Fruit fly (Drosophila melanogaster): Measurements from ENCODE around the gene CG14891.

The CG14891 gene

DNA sequence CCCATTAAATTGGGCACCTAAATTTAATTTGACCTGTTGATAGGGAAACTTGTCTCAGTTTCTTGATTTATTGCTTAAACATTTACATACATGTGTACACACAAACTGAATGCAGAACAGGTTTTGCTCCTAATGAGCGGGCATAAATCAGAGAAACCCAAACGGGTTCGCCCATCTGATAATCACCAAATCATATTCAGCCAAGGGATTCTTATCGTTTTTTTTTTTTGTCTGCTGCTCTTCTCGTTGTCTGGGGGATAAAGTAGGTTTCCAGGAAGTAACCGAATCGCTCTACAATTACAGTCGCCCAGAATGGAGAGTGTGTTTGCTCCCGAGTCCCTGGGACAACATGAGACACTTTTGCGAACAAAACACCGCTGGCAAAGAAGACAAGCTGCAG is 25.6 kb upstream of the CG14891 start (continued):
- no peak for TF ChIP-seq Sox100B (GFP tag; optimal IDR thresholded peaks at IDR 0.05)
- no peak for TF ChIP-seq sisA (GFP tag; IDR thresholded peaks at IDR 0.05)
- no peak for TF ChIP-seq CG12744 (GFP tag; optimal IDR thresholded peaks at IDR 0.05)
- no peak for TF ChIP-seq fd102C (GFP tag; optimal IDR thresholded peaks at IDR 0.05)
- TF ChIP-seq unpg (GFP tag; optimal IDR thresholded peaks at IDR 0.05): no peak
- no peak for TF ChIP-seq C15 (GFP tag; IDR thresholded peaks at IDR 0.05)
- TF ChIP-seq CrebB (tag; optimal IDR thresholded peaks at IDR 0.05): no peak
- TF ChIP-seq nerfin-1 (tag; optimal IDR thresholded peaks at IDR 0.05): no peak
- TF ChIP-seq otp (GFP tag; IDR thresholded peaks at IDR 0.05): no peak
- TF ChIP-seq sd (tag; optimal IDR thresholded peaks at IDR 0.05): no peak
- no peak for TF ChIP-seq zen2 (GFP tag; IDR thresholded peaks at IDR 0.05; ENCODE audit: partially characterized antibody)
- no peak for TF ChIP-seq HLH54F (GFP tag; optimal IDR thresholded peaks at IDR 0.05)
- TF ChIP-seq CHES-1-like (GFP tag; optimal IDR thresholded peaks at IDR 0.05): no peak
- no peak for TF ChIP-seq gem (tag; optimal IDR thresholded peaks at IDR 0.05)
- no peak for TF ChIP-seq lov (optimal IDR thresholded peaks at IDR 0.05)
- TF ChIP-seq lov (GFP tag; IDR thresholded peaks at IDR 0.05): no peak
- TF ChIP-seq CG6813 (GFP tag; optimal IDR thresholded peaks at IDR 0.05): no peak
- TF ChIP-seq sqz (GFP tag; optimal IDR thresholded peaks at IDR 0.05): peak; percentile 67
- no peak for TF ChIP-seq scrt (GFP tag; optimal IDR thresholded peaks at IDR 0.05)
- TF ChIP-seq Hr3 (GFP tag; optimal IDR thresholded peaks at IDR 0.05): no peak
- no peak for TF ChIP-seq caup (GFP tag; optimal IDR thresholded peaks at IDR 0.05; ENCODE audit: severe bottlenecking)
- no peak for TF ChIP-seq CTCF (GFP tag; optimal IDR thresholded peaks at IDR 0.05)
- no peak for TF ChIP-seq CG6272 (GFP tag; IDR thresholded peaks at IDR 0.05)
- TF ChIP-seq zfh1 (GFP tag; IDR thresholded peaks at IDR 0.05): no peak
- no peak for TF ChIP-seq bsh (GFP tag; optimal IDR thresholded peaks at IDR 0.05)
- TF ChIP-seq chif (GFP tag; optimal IDR thresholded peaks at IDR 0.05): no peak
- TF ChIP-seq CG32772 (GFP tag; IDR thresholded peaks at IDR 0.05): no peak
- no peak for TF ChIP-seq D (optimal IDR thresholded peaks at IDR 0.05)
- TF ChIP-seq D (GFP tag; optimal IDR thresholded peaks at IDR 0.05): no peak
- peak; percentile 69 for TF ChIP-seq grn (GFP tag; optimal IDR thresholded peaks at IDR 0.05)
- TF ChIP-seq fu2 (GFP tag; optimal IDR thresholded peaks at IDR 0.05): no peak
- TF ChIP-seq Stat92E (GFP tag; optimal IDR thresholded peaks at IDR 0.05): peak in 1 of 3 experiments; percentile 28
- no peak for TF ChIP-seq Ravus (GFP tag; IDR thresholded peaks at IDR 0.05)
- no peak for TF ChIP-seq eve (GFP tag; optimal IDR thresholded peaks at IDR 0.05)
- TF ChIP-seq CG15269 (tag; optimal IDR thresholded peaks at IDR 0.05): peak; percentile 17

dm6 chr3R:16551680-16552627 is 19.4 kb upstream of the CG14891 start:
- TF ChIP-seq CG3847 (GFP tag; IDR thresholded peaks at IDR 0.05) (no peak), chn (GFP tag; optimal IDR thresholded peaks at IDR 0.05) (no peak), CG13424 (tag; optimal IDR thresholded peaks at IDR 0.05) (no peak), ase (GFP tag; IDR thresholded peaks at IDR 0.05) (no peak), hb (GFP tag; IDR thresholded peaks at IDR 0.05; ENCODE audit: partially characterized antibody) (no peak), CG17186 (GFP tag; optimal IDR thresholded peaks at IDR 0.05) (no peak), HLHmδ (GFP tag; optimal IDR thresholded peaks at IDR 0.05) (peak; percentile 91), ken (GFP tag; IDR thresholded peaks at IDR 0.05) (no peak), CG15479 (GFP tag; optimal IDR thresholded peaks at IDR 0.05) (no peak), E2f2 (GFP tag; IDR thresholded peaks at IDR 0.05) (no peak), D19B (GFP tag; optimal IDR thresholded peaks at IDR 0.05) (no peak), cato (GFP tag; optimal IDR thresholded peaks at IDR 0.05; ENCODE audit: borderline replicate concordance) (no peak), CG11093 (GFP tag; IDR thresholded peaks at IDR 0.05) (no peak), CG6813 (GFP tag; optimal IDR thresholded peaks at IDR 0.05) (no peak), hbn (GFP tag; IDR thresholded peaks at IDR 0.05; ENCODE audit: partially characterized antibody) (no peak), Dll (GFP tag; IDR thresholded peaks at IDR 0.05; ENCODE audit: partially characterized antibody) (no peak), shn (GFP tag; optimal IDR thresholded peaks at IDR 0.05) (no peak)

Measured in whole organism, embryonic.